Worm (Caenorhabditis elegans): ENCODE measurements around the gene R08C7.12.

DNA sequence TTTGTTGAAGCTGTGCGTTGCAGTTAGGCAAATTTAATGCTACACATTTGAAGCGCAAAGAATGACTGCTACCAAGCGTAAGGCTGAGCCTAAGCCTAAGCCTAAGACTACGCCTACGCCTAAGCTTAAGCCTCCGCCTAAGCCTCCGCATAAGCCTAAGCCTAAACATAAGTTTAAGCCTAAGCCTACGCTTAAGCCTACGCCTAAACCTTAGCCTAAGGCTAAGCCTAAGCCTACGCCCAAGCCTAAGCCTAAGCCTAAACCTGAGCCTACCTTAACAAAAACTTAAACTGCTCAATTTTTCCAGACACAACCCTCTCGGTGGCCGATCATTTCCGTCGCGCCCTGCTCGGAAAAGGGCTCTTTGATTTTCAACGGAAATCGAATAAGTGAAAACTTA is 9.8 kb downstream of the R08C7.12 start:
- TF ChIP-seq pes-1 (GFP tag; IDR thresholded peaks at IDR 0.05) (no peak), ets-7 (tag; optimal IDR thresholded peaks at IDR 0.05) (no peak), tbx-37 (GFP tag; conservative IDR thresholded peaks at IDR 0.05) (no peak), ama-1 (optimal IDR thresholded peaks at IDR 0.05) (no peak), aly-1 (tag; optimal IDR thresholded peaks at IDR 0.05) (no peak), hmg-4 (GFP tag; optimal IDR thresholded peaks at IDR 0.05) (no peak), tra-4 (tag; optimal IDR thresholded peaks at IDR 0.05) (no peak)

All from whole organism, early embryonic.